Worm (Caenorhabditis elegans) whole organism, late embryonic: ENCODE results near the gene mrps-16.

Experiments used
- C08G9.2 ChIP-seq: sonication (generic microtip); optimal IDR thresholded peaks from 2 replicates; lab custom pipeline; 2016; ENCODE audit warnings: mild to moderate bottlenecking, missing genetic modification characterization, moderate library complexity, missing compliant biosample characterization
- F13H6.1 ChIP-seq: sonication (generic microtip); optimal IDR thresholded peaks from 2 replicates; lab custom pipeline; 2016; ENCODE audit warnings: missing genetic modification characterization, missing compliant biosample characterization
- K02D7.2 ChIP-seq: sonication (generic microtip); optimal IDR thresholded peaks from 2 replicates; lab custom pipeline; 2017; ENCODE audit warnings: mild to moderate bottlenecking, missing genetic modification characterization, missing compliant biosample characterization
- T23F11.4 ChIP-seq: fragments of 200-800 bp; sonication (Bioruptor generic); optimal IDR thresholded peaks from 2 replicates; lab custom pipeline; 2018; ENCODE audit warnings: mild to moderate bottlenecking, missing genetic modification characterization, missing compliant biosample characterization
- Y22D7AL.16 ChIP-seq: sonication (generic microtip); optimal IDR thresholded peaks from 2 replicates; lab custom pipeline; 2016; ENCODE audit warnings: missing genetic modification characterization, missing compliant biosample characterization
- ahr-1 ChIP-seq: sonication (generic microtip); optimal IDR thresholded peaks from 2 replicates; lab custom pipeline; 2016; ENCODE audit warnings: missing genetic modification characterization, missing compliant biosample characterization
- ama-1 ChIP-seq: fragments of 150-350 bp; optimal IDR thresholded peaks from 2 replicates; lab custom pipeline; 2014
- ceh-14 ChIP-seq: sonication (generic microtip); optimal IDR thresholded peaks from 2 replicates; lab custom pipeline; 2016; ENCODE audit warnings: missing genotype, missing genetic modification characterization, missing compliant biosample characterization
- ceh-18 ChIP-seq: sonication (generic microtip); optimal IDR thresholded peaks from 2 replicates; lab custom pipeline; 2016; ENCODE audit warnings: missing genetic modification characterization, missing compliant biosample characterization
- ceh-2 ChIP-seq: sonication (generic microtip); optimal IDR thresholded peaks from 2 replicates; lab custom pipeline; 2016; ENCODE audit warnings: missing genotype, missing genetic modification characterization, missing compliant biosample characterization
- ceh-22 ChIP-seq: sonication (generic microtip); optimal IDR thresholded peaks from 2 replicates; lab custom pipeline; 2017; ENCODE audit warnings: missing biosample characterization, missing genetic modification characterization
- ceh-24 ChIP-seq: sonication (generic microtip); optimal IDR thresholded peaks from 2 replicates; lab custom pipeline; 2016; ENCODE audit warnings: mild to moderate bottlenecking, missing genetic modification characterization, missing compliant biosample characterization
- ceh-30 ChIP-seq: fragments of 150-350 bp; optimal IDR thresholded peaks from 2 replicates; lab custom pipeline; 2014; ENCODE audit warnings: missing biosample characterization, missing genetic modification characterization
- ceh-31 ChIP-seq: sonication (generic microtip); optimal IDR thresholded peaks from 2 replicates; lab custom pipeline; 2016; ENCODE audit warnings: missing genetic modification characterization, missing compliant biosample characterization
- ceh-45 ChIP-seq: fragments of 200-800 bp; sonication (Bioruptor generic); IDR thresholded peaks from 2 replicates; pipeline ENCODE4 v1.3.6; 2022; ENCODE audit warnings: missing genetic modification reagents, missing genetic modification characterization, missing compliant biosample characterization
- ceh-6 ChIP-seq: fragments of 200-800 bp; sonication (Bioruptor generic); optimal IDR thresholded peaks from 2 replicates; lab custom pipeline; 2018; ENCODE audit warnings: mild to moderate bottlenecking, missing genetic modification characterization, missing compliant biosample characterization
- ceh-9 ChIP-seq: sonication (generic microtip); optimal IDR thresholded peaks from 2 replicates; lab custom pipeline; 2016; ENCODE audit warnings: mild to moderate bottlenecking, missing genetic modification characterization, inconsistent platforms, missing compliant biosample characterization
- dve-1 ChIP-seq: sonication (generic microtip); optimal IDR thresholded peaks from 2 replicates; lab custom pipeline; 2017; ENCODE audit warnings: antibody characterized with exemption, mild to moderate bottlenecking, missing genetic modification characterization, missing compliant biosample characterization
- elt-2 ChIP-seq: sonication (generic microtip); optimal IDR thresholded peaks from 2 replicates; lab custom pipeline; 2016; ENCODE audit warnings: missing genetic modification reagents, missing genetic modification characterization, missing compliant biosample characterization
- elt-4 ChIP-seq: sonication (generic microtip); optimal IDR thresholded peaks from 2 replicates; lab custom pipeline; 2016; ENCODE audit warnings: missing genetic modification characterization, missing compliant biosample characterization
- eyg-1 ChIP-seq: sonication (generic microtip); optimal IDR thresholded peaks from 2 replicates; lab custom pipeline; 2016; ENCODE audit warnings: missing genotype, missing genetic modification characterization, missing compliant biosample characterization
- fax-1 ChIP-seq: sonication (generic microtip); optimal IDR thresholded peaks from 2 replicates; lab custom pipeline; 2016; ENCODE audit warnings: missing genotype, missing genetic modification characterization, missing compliant biosample characterization
- hlh-15 ChIP-seq: sonication (generic microtip); optimal IDR thresholded peaks from 2 replicates; lab custom pipeline; 2016; ENCODE audit warnings: missing genetic modification characterization, missing compliant biosample characterization
- hlh-30 ChIP-seq: sonication (generic microtip); optimal IDR thresholded peaks from 2 replicates; lab custom pipeline; 2017; ENCODE audit warnings: antibody characterized with exemption, missing genetic modification characterization, missing compliant biosample characterization; ENCODE audit not compliant: insufficient read depth
- lim-6 ChIP-seq: sonication (generic microtip); optimal IDR thresholded peaks from 2 replicates; lab custom pipeline; 2016; ENCODE audit warnings: missing genetic modification characterization, missing compliant biosample characterization
- mec-3 ChIP-seq: sonication (generic microtip); optimal IDR thresholded peaks from 2 replicates; lab custom pipeline; 2016; ENCODE audit warnings: borderline replicate concordance, missing genetic modification characterization, missing compliant biosample characterization
- nhr-11 ChIP-seq: fragments of 150-350 bp; optimal IDR thresholded peaks from 2 replicates; lab custom pipeline; 2014; ENCODE audit warnings: missing biosample characterization, missing genetic modification characterization
- nhr-232 ChIP-seq: sonication (generic microtip); optimal IDR thresholded peaks from 2 replicates; lab custom pipeline; 2016; ENCODE audit warnings: missing genetic modification characterization, missing compliant biosample characterization
- npax-4 ChIP-seq: sonication (generic microtip); optimal IDR thresholded peaks from 2 replicates; lab custom pipeline; 2016; ENCODE audit warnings: missing genetic modification characterization, missing compliant biosample characterization
- odd-2 ChIP-seq: sonication (generic microtip); optimal IDR thresholded peaks from 2 replicates; lab custom pipeline; 2017; ENCODE audit warnings: antibody characterized with exemption, mild to moderate bottlenecking, missing genetic modification characterization, missing compliant biosample characterization
- pag-3 ChIP-seq: sonication (generic microtip); optimal IDR thresholded peaks from 2 replicates; lab custom pipeline; 2016; ENCODE audit warnings: missing compliant biosample characterization, missing genetic modification characterization, borderline replicate concordance
- pha-2 ChIP-seq: sonication (generic microtip); optimal IDR thresholded peaks from 2 replicates; lab custom pipeline; 2017; ENCODE audit warnings: mild to moderate bottlenecking, missing genetic modification characterization, missing compliant biosample characterization
- pha-4 ChIP-seq: fragments of 150-350 bp; optimal IDR thresholded peaks from 2 replicates; lab custom pipeline; 2018; ENCODE audit warnings: missing biosample characterization, missing genetic modification reagents, missing genetic modification characterization
- pros-1 ChIP-seq: fragments of 150-350 bp; optimal IDR thresholded peaks from 2 replicates; lab custom pipeline; 2014; ENCODE audit warnings: missing biosample characterization, missing genetic modification reagents, missing genetic modification characterization
- ref-2 ChIP-seq: sonication (generic microtip); optimal IDR thresholded peaks from 2 replicates; lab custom pipeline; 2016; ENCODE audit warnings: missing genetic modification characterization, missing compliant biosample characterization
- rnt-1 ChIP-seq: sonication (generic microtip); optimal IDR thresholded peaks from 2 replicates; lab custom pipeline; 2016; ENCODE audit warnings: missing genetic modification characterization, missing compliant biosample characterization
- syd-9 ChIP-seq: sonication (generic microtip); optimal IDR thresholded peaks from 2 replicates; lab custom pipeline; 2016; ENCODE audit warnings: mild to moderate bottlenecking, missing genetic modification characterization, moderate library complexity, missing compliant biosample characterization
- tbx-2 ChIP-seq: sonication (generic microtip); optimal IDR thresholded peaks from 2 replicates; lab custom pipeline; 2016; ENCODE audit warnings: missing genetic modification characterization, missing compliant biosample characterization
- tbx-7 ChIP-seq: sonication (generic microtip); optimal IDR thresholded peaks from 2 replicates; lab custom pipeline; 2016; ENCODE audit warnings: missing genotype, missing genetic modification characterization, missing compliant biosample characterization
- ttx-3 ChIP-seq: sonication (generic microtip); optimal IDR thresholded peaks from 2 replicates; lab custom pipeline; 2016; ENCODE audit warnings: missing genetic modification reagents, missing genetic modification characterization, missing compliant biosample characterization
- unc-42 ChIP-seq: sonication (generic microtip); optimal IDR thresholded peaks from 2 replicates; lab custom pipeline; 2016; ENCODE audit warnings: missing genotype, missing genetic modification characterization, missing compliant biosample characterization
- unc-55 ChIP-seq: sonication (generic microtip); optimal IDR thresholded peaks from 2 replicates; lab custom pipeline; 2017; ENCODE audit warnings: missing biosample characterization, missing genetic modification reagents, missing genetic modification characterization

mrps-16 gene

ce11 chrII:5449620-5450019 lies 24.6 kb upstream of the mrps-16 start:
- TF ChIP-seq tbx-7 (tag; lab: Kevin White, UChicago) (no peak), odd-2 (no peak), F13H6.1 (tag; lab: Kevin White, UChicago) (no peak), ceh-45 (GFP tag; lab: Robert Waterston, UW) (no peak), Y22D7AL.16 (no peak), nhr-232 (tag; lab: Kevin White, UChicago) (no peak), rnt-1 (tag; lab: Kevin White, UChicago) (no peak), pha-2 (tag; lab: Kevin White, UChicago) (no peak), C08G9.2 (tag; lab: Kevin White, UChicago) (no peak)
- TF ChIP-seq, all 69 proteins: peak for 0

- TF ChIP-seq elt-2 (tag; lab: Kevin White, UChicago) (no peak), unc-42 (tag; lab: Kevin White, UChicago) (no peak), C08G9.2 (tag; lab: Kevin White, UChicago) (no peak), ceh-18 (tag; lab: Kevin White, UChicago) (no peak), ceh-30 (tag; lab: Kevin White, UChicago) (no peak), ceh-2 (tag; lab: Kevin White, UChicago) (no peak), ahr-1 (tag; lab: Kevin White, UChicago) (no peak), F13H6.1 (tag; lab: Kevin White, UChicago) (no peak), pros-1 (tag; lab: Kevin White, UChicago) (no peak), dve-1 (tag; lab: Kevin White, UChicago) (no peak), mec-3 (tag; lab: Kevin White, UChicago) (no peak), lim-6 (tag; lab: Kevin White, UChicago) (no peak), npax-4 (no peak), eyg-1 (tag; lab: Kevin White, UChicago) (no peak), ceh-31 (no peak)
Observed at ce11 chrII:5451278-5451677, 22.9 kb upstream of the mrps-16 start.

- TF ChIP-seq hlh-30 (tag; lab: Kevin White, UChicago) (no peak), nhr-232 (tag; lab: Kevin White, UChicago) (no peak), ceh-22 (tag; lab: Kevin White, UChicago) (no peak), pros-1 (tag; lab: Kevin White, UChicago) (no peak), ceh-24 (tag; lab: Kevin White, UChicago) (no peak), hlh-15 (no peak), ama-1 (lab: Kevin White, UChicago) (no peak), pag-3 (no peak), elt-4 (no peak), ceh-14 (tag; lab: Kevin White, UChicago) (no peak), tbx-2 (tag; lab: Kevin White, UChicago) (no peak), npax-4 (no peak), unc-55 (GFP tag; lab: Kevin White, UChicago) (no peak), ceh-9 (tag; lab: Kevin White, UChicago) (no peak), fax-1 (tag; lab: Kevin White, UChicago) (no peak), pha-4 (tag; lab: Kevin White, UChicago) (no peak), ref-2 (tag; lab: Kevin White, UChicago) (no peak), T23F11.4 (GFP tag; lab: Kevin White, UChicago) (no peak)
Observed at ce11 chrII:5453547-5453946, 20.6 kb upstream of the mrps-16 start, which contains the start of gene dhs-5. TSS of gene dhs-5 (plus strand) at chrII:5453847.

- TF ChIP-seq nhr-11 (no peak), tbx-7 (tag; lab: Kevin White, UChicago) (no peak), odd-2 (no peak), ttx-3 (tag; lab: Kevin White, UChicago) (no peak), K02D7.2 (tag; lab: Kevin White, UChicago) (no peak), pha-2 (tag; lab: Kevin White, UChicago) (no peak), syd-9 (tag; lab: Kevin White, UChicago) (no peak), ceh-6 (no peak)
Observed at ce11 chrII:5455650-5456355, 18.4 kb upstream of the mrps-16 start, which contains the start of gene daz-1. TSS of gene daz-1 (plus strand) at chrII:5456305.
